Worm (Caenorhabditis elegans) whole organism, L1 larva: ENCODE data around the gene M03C11.6.

Experiments used
- C04F5.9 ChIP-seq: sonication (generic microtip); optimal IDR thresholded peaks from 2 replicates; lab custom pipeline; 2016; ENCODE audit warnings: missing genetic modification characterization, missing compliant biosample characterization
- C16A3.4 ChIP-seq: fragments of 150-350 bp; optimal IDR thresholded peaks from 2 replicates; lab custom pipeline; 2014; ENCODE audit warnings: missing biosample characterization, missing genetic modification characterization
- C34B4.2 ChIP-seq: sonication (generic microtip); optimal IDR thresholded peaks from 2 replicates; lab custom pipeline; 2017; ENCODE audit warnings: mild to moderate bottlenecking, missing genetic modification characterization, missing compliant biosample characterization
- F16B12.6 ChIP-seq: fragments of 150-350 bp; optimal IDR thresholded peaks from 2 replicates; lab custom pipeline; 2014; ENCODE audit warnings: missing biosample characterization, missing genetic modification characterization
- Y116A8C.19 ChIP-seq: sonication (generic microtip); optimal IDR thresholded peaks from 2 replicates; lab custom pipeline; 2016; ENCODE audit warnings: missing compliant biosample characterization, missing genetic modification characterization, borderline replicate concordance
- ceh-63 ChIP-seq: fragments of 200-800 bp; sonication (Bioruptor generic); optimal IDR thresholded peaks from 2 replicates; lab custom pipeline; 2018; ENCODE audit warnings: mild to moderate bottlenecking, missing genetic modification characterization, missing compliant biosample characterization
- ceh-8 ChIP-seq: fragments of 200-800 bp; sonication (Bioruptor generic); optimal IDR thresholded peaks from 2 replicates; lab custom pipeline; 2018; ENCODE audit warnings: mild to moderate bottlenecking, missing genetic modification characterization, moderate library complexity, missing compliant biosample characterization
- ceh-82 ChIP-seq, 3 experiments: fragments of 150-350 bp in 1 of 3; sonication (generic microtip) in 2 of 3; optimal IDR thresholded peaks; 2 replicates each; lab custom pipeline; 2014 to 2017; ENCODE audit warnings: missing biosample characterization in 3 of 3, missing genetic modification characterization in 3 of 3
- dsc-1 ChIP-seq: sonication (generic microtip); optimal IDR thresholded peaks from 2 replicates; lab custom pipeline; 2016; ENCODE audit warnings: mild to moderate bottlenecking, missing genetic modification characterization, missing compliant biosample characterization
- efl-3 ChIP-seq: fragments of 200-800 bp; sonication (Bioruptor generic); optimal IDR thresholded peaks from 2 replicates; lab custom pipeline; 2018; ENCODE audit warnings: mild to moderate bottlenecking, missing genetic modification characterization, missing compliant biosample characterization
- egl-27 ChIP-seq, 2 experiments: fragments of 150-350 bp in 1 of 2; sonication (generic microtip); optimal IDR thresholded peaks; 3 replicates each; lab custom pipeline; 2017 to 2018; ENCODE audit warnings: missing biosample characterization in 2 of 2, missing genetic modification characterization in 2 of 2, missing genetic modification reagents in 2 of 2
- elt-3 ChIP-seq, 6 experiments: fragments of 150-350 bp in 1 of 6; sonication (generic microtip); optimal IDR thresholded peaks; 2 replicates each; lab custom pipeline; 2017 to 2018; ENCODE audit warnings: missing biosample characterization in 6 of 6, missing genetic modification characterization in 6 of 6, inconsistent platforms in 1 of 6
- ets-5 ChIP-seq: fragments of 200-800 bp; sonication (Bioruptor generic); IDR thresholded peaks from 2 replicates; pipeline ENCODE4 v1.3.6; 2022; ENCODE audit warnings: missing genetic modification characterization, missing compliant biosample characterization
- fkh-10 ChIP-seq: sonication (generic microtip); optimal IDR thresholded peaks from 2 replicates; lab custom pipeline; 2017; ENCODE audit warnings: missing biosample characterization, missing genetic modification reagents, missing genetic modification characterization
- fkh-4 ChIP-seq: sonication (generic microtip); optimal IDR thresholded peaks from 2 replicates; lab custom pipeline; 2016; ENCODE audit warnings: missing compliant biosample characterization, missing genetic modification characterization, borderline replicate concordance
- fkh-8 ChIP-seq: sonication (generic microtip); optimal IDR thresholded peaks from 2 replicates; lab custom pipeline; 2016; ENCODE audit warnings: mild to moderate bottlenecking, missing genetic modification characterization, missing compliant biosample characterization
- fos-1 ChIP-seq: fragments of 150-350 bp; optimal IDR thresholded peaks from 2 replicates; lab custom pipeline; 2014; ENCODE audit warnings: missing biosample characterization, missing genetic modification characterization
- grh-1 ChIP-seq: fragments of 200-800 bp; sonication (Bioruptor generic); IDR thresholded peaks from 2 replicates; pipeline ENCODE4 v1.3.6; 2022; ENCODE audit warnings: missing genetic modification reagents, missing genetic modification characterization, missing compliant biosample characterization
- hpl-2 ChIP-seq: fragments of 150-350 bp; optimal IDR thresholded peaks from 2 replicates; lab custom pipeline; 2014; ENCODE audit warnings: missing biosample characterization, missing genetic modification reagents, missing genetic modification characterization
- isw-1 ChIP-seq: fragments of 200-800 bp; sonication (Bioruptor generic); IDR thresholded peaks from 2 replicates; pipeline ENCODE4 v1.3.6; 2022; ENCODE audit warnings: missing genetic modification characterization, missing compliant biosample characterization
- jun-1 ChIP-seq: fragments of 150-350 bp; optimal IDR thresholded peaks from 2 replicates; lab custom pipeline; 2014; ENCODE audit warnings: missing biosample characterization, missing genetic modification reagents, missing genetic modification characterization
- lin-15B ChIP-seq: fragments of 150-350 bp; sonication (generic microtip); optimal IDR thresholded peaks from 3 replicates; lab custom pipeline; 2014; ENCODE audit warnings: missing biosample characterization, missing genetic modification characterization
- lir-3 ChIP-seq: sonication (generic microtip); optimal IDR thresholded peaks from 2 replicates; lab custom pipeline; 2016; ENCODE audit warnings: mild to moderate bottlenecking, missing genetic modification characterization, moderate library complexity, missing compliant biosample characterization; ENCODE audit not compliant: poor library complexity
- lsy-2 ChIP-seq, 2 experiments: fragments of 150-350 bp; optimal IDR thresholded peaks; 2 replicates each; lab custom pipeline; 2014; ENCODE audit warnings: missing biosample characterization in 2 of 2, missing genetic modification characterization in 2 of 2
- mab-9 ChIP-seq: fragments of 200-800 bp; sonication (Bioruptor generic); IDR thresholded peaks from 2 replicates; pipeline ENCODE4 v1.3.6; 2022; ENCODE audit warnings: missing genetic modification reagents, missing genetic modification characterization, missing compliant biosample characterization
- mdl-1 ChIP-seq, 2 experiments: fragments of 150-350 bp; optimal IDR thresholded peaks; 2 replicates each; lab custom pipeline; 2014 to 2017; ENCODE audit warnings: missing biosample characterization in 2 of 2, missing genetic modification characterization in 2 of 2, inconsistent platforms in 1 of 2
- mef-2 ChIP-seq: fragments of 150-350 bp; optimal IDR thresholded peaks from 2 replicates; lab custom pipeline; 2014; ENCODE audit warnings: missing biosample characterization, missing genetic modification characterization
- nhr-12 ChIP-seq: sonication (generic microtip); optimal IDR thresholded peaks from 2 replicates; lab custom pipeline; 2017; ENCODE audit warnings: missing biosample characterization, missing genetic modification characterization
- nhr-237 ChIP-seq: fragments of 150-350 bp; optimal IDR thresholded peaks from 2 replicates; lab custom pipeline; 2014; ENCODE audit warnings: missing biosample characterization, missing genetic modification characterization
- nhr-28 ChIP-seq: fragments of 150-350 bp; optimal IDR thresholded peaks from 2 replicates; lab custom pipeline; 2014; ENCODE audit warnings: missing biosample characterization, missing genetic modification characterization
- nhr-47 ChIP-seq: sonication (generic microtip); optimal IDR thresholded peaks from 2 replicates; lab custom pipeline; 2016; ENCODE audit warnings: mild to moderate bottlenecking, missing genetic modification characterization, moderate library complexity, missing compliant biosample characterization
- nhr-71 ChIP-seq: sonication (generic microtip); optimal IDR thresholded peaks from 2 replicates; lab custom pipeline; 2016; ENCODE audit warnings: mild to moderate bottlenecking, missing genetic modification characterization, moderate library complexity, missing compliant biosample characterization
- nhr-77 ChIP-seq: fragments of 150-350 bp; optimal IDR thresholded peaks from 2 replicates; lab custom pipeline; 2014; ENCODE audit warnings: missing biosample characterization, missing genetic modification characterization
- nhr-84 ChIP-seq: sonication (generic microtip); optimal IDR thresholded peaks from 2 replicates; lab custom pipeline; 2017; ENCODE audit warnings: missing biosample characterization, missing genetic modification characterization
- nhr-85 ChIP-seq: sonication (generic microtip); peaks from one replicate; lab custom pipeline; 2016; ENCODE audit warnings: missing genetic modification characterization, inconsistent platforms, missing compliant biosample characterization
- nhr-90 ChIP-seq: sonication (generic microtip); optimal IDR thresholded peaks from 2 replicates; lab custom pipeline; 2016; ENCODE audit warnings: mild to moderate bottlenecking, missing genetic modification characterization, missing compliant biosample characterization; ENCODE audit not compliant: poor library complexity
- pag-3 ChIP-seq: sonication (generic microtip); optimal IDR thresholded peaks from 2 replicates; lab custom pipeline; 2017; ENCODE audit warnings: missing genetic modification characterization, mild to moderate bottlenecking, missing compliant biosample characterization, antibody characterized with exemption, borderline replicate concordance; ENCODE audit not compliant: insufficient read depth
- pax-3 ChIP-seq: fragments of 200-800 bp; sonication (Bioruptor generic); optimal IDR thresholded peaks from 2 replicates; lab custom pipeline; 2018; ENCODE audit warnings: mild to moderate bottlenecking, missing genetic modification characterization, moderate library complexity, missing compliant biosample characterization
- snpc-4 ChIP-seq: fragments of 150-350 bp; optimal IDR thresholded peaks from 2 replicates; lab custom pipeline; 2014; ENCODE audit warnings: missing biosample characterization, missing genetic modification characterization
- sox-4 ChIP-seq: sonication (generic microtip); optimal IDR thresholded peaks from 2 replicates; lab custom pipeline; 2016; ENCODE audit warnings: missing genetic modification characterization, missing compliant biosample characterization
- swsn-7 ChIP-seq: sonication (generic microtip); optimal IDR thresholded peaks from 2 replicates; lab custom pipeline; 2016; ENCODE audit warnings: missing genetic modification characterization, missing compliant biosample characterization
- tbx-2 ChIP-seq: sonication (generic microtip); optimal IDR thresholded peaks from 2 replicates; lab custom pipeline; 2016; ENCODE audit warnings: missing genetic modification characterization, missing compliant biosample characterization
- unc-130 ChIP-seq: fragments of 150-350 bp; optimal IDR thresholded peaks from 2 replicates; lab custom pipeline; 2017; ENCODE audit warnings: missing biosample characterization, missing genetic modification characterization, inconsistent platforms
- unc-30 ChIP-seq: sonication (generic microtip); optimal IDR thresholded peaks from 2 replicates; lab custom pipeline; 2017; ENCODE audit warnings: missing biosample characterization, missing genetic modification characterization
- unc-86 ChIP-seq: sonication (generic microtip); optimal IDR thresholded peaks from 2 replicates; lab custom pipeline; 2016; ENCODE audit warnings: missing genetic modification characterization, missing compliant biosample characterization
- unc-98 ChIP-seq: fragments of 200-800 bp; sonication (Bioruptor generic); IDR thresholded peaks from 2 replicates; pipeline ENCODE4 v1.3.6; 2022; ENCODE audit warnings: missing genetic modification characterization, missing compliant biosample characterization
- vab-15 ChIP-seq: sonication (generic microtip); optimal IDR thresholded peaks from 2 replicates; lab custom pipeline; 2017; ENCODE audit warnings: missing genotype, mild to moderate bottlenecking, missing genetic modification characterization, missing compliant biosample characterization
- xbp-1 ChIP-seq: sonication (generic microtip); optimal IDR thresholded peaks from 2 replicates; lab custom pipeline; 2016; ENCODE audit warnings: missing genetic modification characterization, missing compliant biosample characterization
- zag-1 ChIP-seq: fragments of 150-350 bp; optimal IDR thresholded peaks from 2 replicates; lab custom pipeline; 2014; ENCODE audit warnings: missing biosample characterization, missing genetic modification characterization
- ztf-11 ChIP-seq, 2 experiments: sonication (generic microtip); optimal IDR thresholded peaks; 2 replicates each; lab custom pipeline; 2016 to 2017; ENCODE audit warnings: missing genetic modification characterization in 2 of 2, missing biosample characterization in 1 of 2, missing compliant biosample characterization in 1 of 2

The M03C11.6 gene

ce11 chrIII:10432104-10432503, 8.3 kb upstream of the M03C11.6 start (continued):
- TF ChIP-seq efl-3 (GFP tag; lab: Kevin White, UChicago), result no peak
- no peak for TF ChIP-seq unc-30 (tag; lab: Kevin White, UChicago)
- TF ChIP-seq fkh-4, result no peak
- no peak for TF ChIP-seq grh-1 (GFP tag; lab: Robert Waterston, UW)
- TF ChIP-seq nhr-85 (tag; lab: Kevin White, UChicago), result no peak
- TF ChIP-seq nhr-71, result peak; percentile 64
- no peak for TF ChIP-seq jun-1
- no peak for TF ChIP-seq unc-86
- no peak for TF ChIP-seq xbp-1 (tag; lab: Kevin White, UChicago)
- no peak for TF ChIP-seq snpc-4
- no peak for TF ChIP-seq nhr-77 (tag; lab: Kevin White, UChicago)
- TF ChIP-seq mdl-1 (tag; optimal IDR thresholded peaks at IDR 0.05; lab: Kevin White, UChicago), result peak in 1 of 2 experiments; percentile 21
- no peak for TF ChIP-seq nhr-90 (tag; lab: Kevin White, UChicago)
- peak; percentile 70 for TF ChIP-seq nhr-47
- TF ChIP-seq nhr-84 (tag; lab: Kevin White, UChicago), result no peak
- no peak for TF ChIP-seq lin-15B (tag; lab: Kevin White, UChicago)
- no peak for TF ChIP-seq C04F5.9 (tag; lab: Kevin White, UChicago)
- no peak for TF ChIP-seq unc-130 (tag; lab: Kevin White, UChicago)
- TF ChIP-seq nhr-237 (tag; lab: Kevin White, UChicago), result no peak
- peak; percentile 55 for TF ChIP-seq swsn-7 (tag; lab: Kevin White, UChicago)
- no peak for TF ChIP-seq zag-1 (tag; lab: Kevin White, UChicago)
- no peak for TF ChIP-seq Y116A8C.19 (tag; lab: Kevin White, UChicago)
- peak; percentile 83 for TF ChIP-seq fkh-8
- no peak for TF ChIP-seq nhr-28
- TF ChIP-seq ceh-82 (tag; optimal IDR thresholded peaks at IDR 0.05; lab: Kevin White, UChicago), result peak in 2 of 3 experiments; percentile 13 to 22
- no peak for TF ChIP-seq ceh-63
- no peak for TF ChIP-seq hpl-2 (GFP tag; lab: Kevin White, UChicago)
- no peak for TF ChIP-seq C34B4.2
- TF ChIP-seq lsy-2 (tag; optimal IDR thresholded peaks at IDR 0.05; lab: Kevin White, UChicago), result peak; percentile 7 to 55
- TF ChIP-seq fkh-10 (GFP tag; lab: Kevin White, UChicago), result no peak
- TF ChIP-seq isw-1, result peak; percentile 8; the same call in 1 of the 2 replicates
- TF ChIP-seq mab-9 (GFP tag; lab: Robert Waterston, UW), result no peak
- TF ChIP-seq ets-5 (GFP tag; lab: Robert Waterston, UW), result no peak
- TF ChIP-seq ztf-11 (tag; optimal IDR thresholded peaks at IDR 0.05; lab: Kevin White, UChicago), result no peak
- TF ChIP-seq tbx-2 (tag; lab: Kevin White, UChicago), result peak; percentile 3
- TF ChIP-seq lir-3 (tag; lab: Kevin White, UChicago), result no peak
- peak; percentile 45 for TF ChIP-seq dsc-1 (tag; lab: Kevin White, UChicago)
- TF ChIP-seq, all 84 proteins: peak for 22

ce11 chrIII:10427882-10428281, 4.1 kb upstream of the M03C11.6 start, which contains the start of gene prp-3:
Gene prp-3 (minus strand): TSS chrIII:10427982.
- no peak for TF ChIP-seq sox-4 (tag; lab: Kevin White, UChicago)
- TF ChIP-seq pag-3 (tag; lab: Kevin White, UChicago), result no peak
- no peak for TF ChIP-seq nhr-47
- TF ChIP-seq unc-98 (GFP tag; lab: Robert Waterston, UW), result no peak
- no peak for TF ChIP-seq fkh-8
- TF ChIP-seq nhr-77 (tag; lab: Kevin White, UChicago), result no peak
- no peak for TF ChIP-seq vab-15 (tag; lab: Kevin White, UChicago)
- TF ChIP-seq egl-27 (tag; optimal IDR thresholded peaks at IDR 0.05; lab: Kevin White, UChicago), result no peak
- TF ChIP-seq nhr-71, result no peak
- no peak for TF ChIP-seq nhr-12 (tag; lab: Kevin White, UChicago)
- no peak for TF ChIP-seq C16A3.4 (tag; lab: Kevin White, UChicago)
- TF ChIP-seq elt-3 (tag; optimal IDR thresholded peaks at IDR 0.05; lab: Kevin White, UChicago), result no peak
- no peak for TF ChIP-seq lir-3 (tag; lab: Kevin White, UChicago)
- TF ChIP-seq zag-1 (tag; lab: Kevin White, UChicago), result no peak
- TF ChIP-seq F16B12.6 (tag; lab: Kevin White, UChicago), result no peak
- TF ChIP-seq fos-1 (tag; lab: Kevin White, UChicago), result no peak
- TF ChIP-seq ceh-8 (GFP tag; lab: Kevin White, UChicago), result no peak
- no peak for TF ChIP-seq mef-2 (tag; lab: Kevin White, UChicago)
- TF ChIP-seq pax-3, result no peak
